Fruit fly (Drosophila melanogaster): ENCODE data around the gene CG6878.

Gene CG6878

DNA sequence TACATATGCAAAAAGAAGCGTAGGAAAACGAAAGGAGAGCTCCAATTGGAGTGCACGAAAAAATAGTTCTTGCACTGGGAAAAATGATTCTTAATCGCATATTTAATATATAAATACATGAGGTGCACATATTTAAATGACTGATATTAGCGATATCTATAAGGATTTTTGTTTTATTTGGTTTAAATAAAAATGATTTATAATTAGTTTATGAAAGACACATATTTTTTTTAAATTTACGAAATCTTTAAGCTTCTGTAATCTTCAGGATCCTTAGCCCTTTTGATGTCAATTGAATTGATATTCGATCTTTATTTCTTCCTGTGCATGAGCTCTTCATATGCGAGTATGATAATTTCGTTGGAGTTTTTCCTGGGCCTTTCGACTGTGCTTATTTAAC lies 26.2 kb downstream of the CG6878 start:
- TF ChIP-seq CG33017 (tag; optimal IDR thresholded peaks at IDR 0.05) (no peak), kay (GFP tag; ENCODE audit: borderline replicate concordance) (peak; percentile 11)

DNA sequence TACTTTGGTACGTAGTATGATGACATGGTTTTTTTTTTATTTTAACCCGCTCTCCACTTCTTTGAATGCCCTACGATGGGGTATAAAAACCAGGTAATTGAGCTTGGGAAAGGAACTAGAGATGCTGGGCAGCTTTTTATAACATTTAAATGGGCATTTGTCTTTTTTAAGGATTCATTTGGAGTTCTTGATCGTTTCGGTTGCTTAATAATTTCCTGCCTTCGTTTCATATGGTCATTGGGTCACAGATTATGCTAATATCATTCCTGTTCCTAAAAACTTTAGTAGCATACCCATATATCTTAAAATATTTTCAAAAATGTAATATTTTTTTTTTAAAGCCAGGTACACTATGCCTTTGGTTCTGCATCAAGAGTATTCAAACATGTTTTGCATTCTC lies 27.1 kb downstream of the CG6878 start:
- TF ChIP-seq cnc (optimal IDR thresholded peaks at IDR 0.05) (no peak), Crg-1 (GFP tag; optimal IDR thresholded peaks at IDR 0.05) (no peak), CG11617 (GFP tag; optimal IDR thresholded peaks at IDR 0.05) (no peak), CG7045 (GFP tag; optimal IDR thresholded peaks at IDR 0.05) (no peak), Mnt (GFP tag; optimal IDR thresholded peaks at IDR 0.05) (no peak), CG33017 (tag; optimal IDR thresholded peaks at IDR 0.05) (no peak), kay (GFP tag; ENCODE audit: borderline replicate concordance) (no peak), CG14711 (tag; optimal IDR thresholded peaks at IDR 0.05) (no peak), toe (GFP tag; optimal IDR thresholded peaks at IDR 0.05) (no peak), CG5204 (GFP tag; optimal IDR thresholded peaks at IDR 0.05) (no peak), tj (GFP tag; optimal IDR thresholded peaks at IDR 0.05) (no peak), CG7101 (tag; optimal IDR thresholded peaks at IDR 0.05) (no peak), CG1620 (GFP tag; optimal IDR thresholded peaks at IDR 0.05) (no peak), bab1 (GFP tag; optimal IDR thresholded peaks at IDR 0.05) (no peak), pad (GFP tag; optimal IDR thresholded peaks at IDR 0.05) (no peak), Clk (GFP tag; optimal IDR thresholded peaks at IDR 0.05) (no peak)

DNA sequence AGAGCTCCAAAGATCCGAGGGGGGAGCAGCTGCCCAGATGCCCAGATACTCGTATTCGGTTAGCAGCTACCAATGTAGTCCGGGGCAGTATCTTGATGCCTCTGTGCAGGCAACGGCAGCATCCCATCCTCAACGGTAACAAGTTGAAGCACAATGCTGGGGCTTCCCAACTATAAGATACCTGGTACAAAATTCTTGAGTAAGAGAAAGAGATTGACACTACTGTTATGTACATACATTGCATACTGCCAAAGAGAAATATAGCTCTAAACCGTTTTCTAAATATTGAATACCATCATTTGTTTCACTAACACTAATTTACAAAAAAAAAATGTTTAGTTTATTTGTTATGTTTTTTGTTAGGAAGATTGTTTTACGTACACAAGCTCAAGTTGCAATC lies 28.1 kb downstream of the CG6878 start:
- TF ChIP-seq CG33017 (tag; optimal IDR thresholded peaks at IDR 0.05) = no peak
- no peak for TF ChIP-seq CG7045 (GFP tag; optimal IDR thresholded peaks at IDR 0.05)
- no peak for TF ChIP-seq kay (GFP tag; ENCODE audit: borderline replicate concordance)
- no peak for TF ChIP-seq cic (GFP tag; optimal IDR thresholded peaks at IDR 0.05)
- TF ChIP-seq cnc (optimal IDR thresholded peaks at IDR 0.05) = no peak
- no peak for TF ChIP-seq CG11617 (GFP tag; optimal IDR thresholded peaks at IDR 0.05)
- TF ChIP-seq bab1 (GFP tag; optimal IDR thresholded peaks at IDR 0.05) = no peak
- no peak for TF ChIP-seq tj (GFP tag; optimal IDR thresholded peaks at IDR 0.05)
- no peak for TF ChIP-seq Mnt (GFP tag; optimal IDR thresholded peaks at IDR 0.05)
- TF ChIP-seq Clk (GFP tag; optimal IDR thresholded peaks at IDR 0.05) = no peak
- TF ChIP-seq CG12768 (GFP tag; optimal IDR thresholded peaks at IDR 0.05) = no peak
- no peak for TF ChIP-seq CG1620 (GFP tag; optimal IDR thresholded peaks at IDR 0.05)

DNA sequence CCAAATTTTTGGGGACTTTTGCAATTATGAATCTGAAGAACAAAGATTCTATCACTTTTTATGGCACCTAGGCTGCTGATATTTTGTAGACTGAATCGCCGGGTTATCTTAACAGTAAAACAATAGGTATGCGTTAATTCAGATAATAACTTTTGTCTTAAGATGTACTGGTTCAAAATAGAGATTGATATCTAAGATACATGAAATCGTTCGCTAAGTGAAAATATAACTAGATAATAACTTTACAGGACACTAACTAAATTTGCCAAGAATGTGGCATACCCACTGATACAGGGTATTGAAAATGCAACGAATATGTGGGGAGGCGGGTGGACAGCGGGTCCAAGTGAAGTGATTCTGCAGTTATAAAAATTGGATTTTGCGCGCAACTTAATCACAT lies 30.6 kb downstream of the CG6878 start:
- TF ChIP-seq CG1620 (GFP tag; optimal IDR thresholded peaks at IDR 0.05) (no peak), CG11617 (GFP tag; optimal IDR thresholded peaks at IDR 0.05) (no peak), Crg-1 (GFP tag; optimal IDR thresholded peaks at IDR 0.05) (no peak), CG7101 (tag; optimal IDR thresholded peaks at IDR 0.05) (no peak), Hr96 (GFP tag; optimal IDR thresholded peaks at IDR 0.05) (no peak), tj (GFP tag; optimal IDR thresholded peaks at IDR 0.05) (no peak), cnc (optimal IDR thresholded peaks at IDR 0.05) (no peak), CG5204 (GFP tag; optimal IDR thresholded peaks at IDR 0.05) (no peak)

DNA sequence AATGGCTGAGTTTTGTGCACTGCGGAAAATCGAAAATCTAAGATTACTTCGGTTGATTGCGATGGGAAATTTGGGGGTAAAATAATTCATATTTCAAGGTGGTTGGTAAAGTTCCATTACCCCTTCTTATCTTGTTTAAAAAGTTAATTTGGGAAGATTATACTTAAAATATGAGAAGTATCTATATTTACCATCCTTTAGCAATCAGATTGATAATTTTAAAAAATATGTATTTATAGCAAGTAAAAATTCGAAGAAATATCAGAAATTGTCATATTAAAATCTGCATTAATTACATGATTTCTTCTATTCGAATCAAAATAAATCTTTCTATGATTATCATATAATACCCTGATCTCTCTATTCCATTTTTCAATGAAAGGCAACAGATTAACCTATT lies 33.9 kb downstream of the CG6878 start:
- no peak for TF ChIP-seq CG14711 (tag; optimal IDR thresholded peaks at IDR 0.05)
- TF ChIP-seq CG12768 (GFP tag; optimal IDR thresholded peaks at IDR 0.05) = no peak

DNA sequence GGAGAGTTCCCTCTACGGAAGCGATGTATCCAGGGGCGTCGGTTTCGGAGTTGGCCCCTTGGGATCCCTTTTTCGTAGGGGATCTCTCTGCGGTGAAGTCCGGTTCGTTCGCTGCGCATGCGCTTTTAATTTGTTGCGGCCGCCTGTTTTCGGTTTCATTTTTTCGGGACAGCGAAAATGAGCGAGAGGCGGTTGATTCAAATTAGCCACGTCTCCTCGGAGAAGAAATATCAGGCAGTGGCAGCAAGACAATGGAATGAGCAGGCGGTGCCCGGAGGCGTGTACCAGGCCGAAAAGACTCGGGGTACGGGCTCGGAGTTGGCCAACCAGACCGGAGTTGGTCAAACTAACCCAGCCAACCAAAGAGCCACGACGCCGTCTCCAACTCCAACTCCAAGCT lies 34.6 kb downstream of the CG6878 start:
- TF ChIP-seq tj (GFP tag; optimal IDR thresholded peaks at IDR 0.05) (no peak), cic (GFP tag; optimal IDR thresholded peaks at IDR 0.05) (no peak), CG1620 (GFP tag; optimal IDR thresholded peaks at IDR 0.05) (no peak), toe (GFP tag; optimal IDR thresholded peaks at IDR 0.05) (no peak), CG7101 (tag; optimal IDR thresholded peaks at IDR 0.05) (no peak), cnc (optimal IDR thresholded peaks at IDR 0.05) (no peak), CG12768 (GFP tag; optimal IDR thresholded peaks at IDR 0.05) (no peak), CG7045 (GFP tag; optimal IDR thresholded peaks at IDR 0.05) (no peak)

DNA sequence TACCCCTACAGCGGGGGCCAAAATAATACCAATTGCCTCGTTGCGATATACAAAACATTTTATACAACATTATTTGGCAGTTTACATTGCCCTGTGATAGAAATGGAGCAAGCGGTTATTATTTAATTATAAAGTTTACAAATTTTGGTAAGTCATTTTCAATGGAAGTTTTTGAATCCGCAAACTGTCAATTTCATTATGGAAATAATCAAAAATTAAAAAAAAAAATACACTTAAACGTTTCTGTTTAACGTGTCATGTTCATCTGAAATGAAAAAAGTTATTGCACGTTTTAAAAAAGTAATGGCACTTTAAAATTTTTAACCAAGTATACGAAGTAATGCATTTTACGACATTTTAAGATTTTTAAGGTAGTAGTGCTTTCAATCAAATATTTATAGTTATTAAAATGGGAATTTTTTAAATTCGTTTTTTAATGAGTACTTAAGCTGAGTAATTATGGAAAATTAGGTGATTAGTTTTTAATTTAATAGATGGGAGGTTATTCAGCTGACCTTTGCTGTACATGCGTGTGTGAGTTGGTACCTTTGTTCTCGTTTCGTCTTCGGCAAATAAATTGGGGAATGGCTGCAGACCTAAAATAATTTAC lies 35.2 kb downstream of the CG6878 start:
- TF ChIP-seq cic (GFP tag; optimal IDR thresholded peaks at IDR 0.05) (no peak), CG7045 (GFP tag; optimal IDR thresholded peaks at IDR 0.05) (no peak), cnc (optimal IDR thresholded peaks at IDR 0.05) (no peak), CG12768 (GFP tag; optimal IDR thresholded peaks at IDR 0.05) (no peak), CG11617 (GFP tag; optimal IDR thresholded peaks at IDR 0.05) (no peak), Clk (GFP tag; optimal IDR thresholded peaks at IDR 0.05) (no peak), kay (GFP tag; ENCODE audit: borderline replicate concordance) (no peak), pad (GFP tag; optimal IDR thresholded peaks at IDR 0.05) (no peak), ovo (GFP tag; optimal IDR thresholded peaks at IDR 0.05) (no peak), tj (GFP tag; optimal IDR thresholded peaks at IDR 0.05) (no peak), Crg-1 (GFP tag; optimal IDR thresholded peaks at IDR 0.05) (no peak), CG1620 (GFP tag; optimal IDR thresholded peaks at IDR 0.05) (no peak), CG5204 (GFP tag; optimal IDR thresholded peaks at IDR 0.05) (no peak), CG7101 (tag; optimal IDR thresholded peaks at IDR 0.05) (no peak), Hr96 (GFP tag; optimal IDR thresholded peaks at IDR 0.05) (no peak), CG33017 (tag; optimal IDR thresholded peaks at IDR 0.05) (no peak), CG14711 (tag; optimal IDR thresholded peaks at IDR 0.05) (no peak)
